Worm (Caenorhabditis elegans) whole organism, L2 larva: ENCODE results near the gene pes-8.

Experiments
- C34F6.9 ChIP-seq: fragments of 150-350 bp; optimal IDR thresholded peaks from 2 replicates; lab custom pipeline; 2014; ENCODE audit warnings: missing biosample characterization, missing genetic modification characterization
- F13H6.1 ChIP-seq: sonication (generic microtip); optimal IDR thresholded peaks from 2 replicates; lab custom pipeline; 2016; ENCODE audit warnings: missing genetic modification characterization, missing compliant biosample characterization
- R02D3.7 ChIP-seq: fragments of 150-350 bp; optimal IDR thresholded peaks from 2 replicates; lab custom pipeline; 2014; ENCODE audit warnings: missing biosample characterization, missing genetic modification characterization
- Y55F3AM.14 ChIP-seq: fragments of 200-800 bp; sonication (Bioruptor generic); optimal IDR thresholded peaks from 2 replicates; lab custom pipeline; 2018; ENCODE audit warnings: mild to moderate bottlenecking, missing genetic modification characterization, missing compliant biosample characterization
- ZK546.5 ChIP-seq: sonication (generic microtip); optimal IDR thresholded peaks from 2 replicates; lab custom pipeline; 2017; ENCODE audit warnings: missing biosample characterization, missing genetic modification characterization
- alr-1 ChIP-seq: fragments of 150-350 bp; optimal IDR thresholded peaks from 2 replicates; lab custom pipeline; 2014; ENCODE audit warnings: missing biosample characterization, missing genetic modification characterization
- aly-2 ChIP-seq: fragments of 150-350 bp; optimal IDR thresholded peaks from 2 replicates; lab custom pipeline; 2014; ENCODE audit warnings: missing biosample characterization, missing genetic modification characterization
- ama-1 ChIP-seq: fragments of 150-350 bp; optimal IDR thresholded peaks from 2 replicates; lab custom pipeline; 2018; ENCODE audit warnings: inconsistent platforms
- blmp-1 ChIP-seq: sonication (generic microtip); optimal IDR thresholded peaks from 2 replicates; lab custom pipeline; 2017; ENCODE audit warnings: missing genetic modification characterization, mild to moderate bottlenecking, missing compliant biosample characterization, antibody characterized with exemption, moderate library complexity; ENCODE audit not compliant: insufficient read depth
- ceh-16 ChIP-seq: fragments of 150-350 bp; optimal IDR thresholded peaks from 2 replicates; lab custom pipeline; 2014; ENCODE audit warnings: missing biosample characterization, missing genetic modification characterization
- ceh-82 ChIP-seq: fragments of 150-350 bp; optimal IDR thresholded peaks from 2 replicates; lab custom pipeline; 2014; ENCODE audit warnings: missing biosample characterization, missing genetic modification characterization
- crh-2 ChIP-seq: sonication (generic microtip); optimal IDR thresholded peaks from 2 replicates; lab custom pipeline; 2017; ENCODE audit warnings: missing biosample characterization, missing genetic modification characterization
- dmd-4 ChIP-seq: sonication (generic microtip); optimal IDR thresholded peaks from 2 replicates; lab custom pipeline; 2017; ENCODE audit warnings: missing biosample characterization, missing genetic modification characterization
- egl-27 ChIP-seq: sonication (generic microtip); optimal IDR thresholded peaks from 3 replicates; lab custom pipeline; 2017; ENCODE audit warnings: missing biosample characterization, missing genetic modification reagents, missing genetic modification characterization
- elt-1 ChIP-seq: fragments of 150-350 bp; optimal IDR thresholded peaks from 2 replicates; lab custom pipeline; 2014; ENCODE audit warnings: missing biosample characterization, missing genetic modification characterization
- elt-3 ChIP-seq: sonication (generic microtip); optimal IDR thresholded peaks from 2 replicates; lab custom pipeline; 2017; ENCODE audit warnings: missing biosample characterization, missing genetic modification characterization
- fos-1 ChIP-seq: fragments of 150-350 bp; optimal IDR thresholded peaks from 2 replicates; lab custom pipeline; 2014; ENCODE audit warnings: missing biosample characterization, missing genetic modification characterization
- gmeb-1 ChIP-seq: fragments of 150-350 bp; optimal IDR thresholded peaks from 2 replicates; lab custom pipeline; 2014; ENCODE audit warnings: missing biosample characterization, missing genetic modification characterization
- lin-11 ChIP-seq: fragments of 150-350 bp; sonication (generic microtip); optimal IDR thresholded peaks from 2 replicates; lab custom pipeline; 2014; ENCODE audit warnings: missing biosample characterization, missing genetic modification characterization, inconsistent platforms, mixed read lengths
- lin-13 ChIP-seq: fragments of 150-350 bp; optimal IDR thresholded peaks from 2 replicates; lab custom pipeline; 2014; ENCODE audit warnings: missing biosample characterization, missing genetic modification reagents, missing genetic modification characterization
- lin-39 ChIP-seq: fragments of 150-350 bp; optimal IDR thresholded peaks from 2 replicates; lab custom pipeline; 2014; ENCODE audit warnings: missing biosample characterization, missing genetic modification reagents, missing genetic modification characterization
- lsy-2 ChIP-seq, 2 experiments: fragments of 150-350 bp in 1 of 2; sonication (generic microtip) in 1 of 2; optimal IDR thresholded peaks; 2 replicates each; lab custom pipeline; 2014 to 2017; ENCODE audit warnings: missing biosample characterization in 2 of 2, missing genetic modification characterization in 2 of 2
- mab-5 ChIP-seq: fragments of 150-350 bp; optimal IDR thresholded peaks from 2 replicates; lab custom pipeline; 2014; ENCODE audit warnings: missing biosample characterization, missing genetic modification characterization
- mbf-1 ChIP-seq: sonication (generic microtip); optimal IDR thresholded peaks from 2 replicates; lab custom pipeline; 2017; ENCODE audit warnings: missing biosample characterization, missing genetic modification characterization
- mdl-1 ChIP-seq, 2 experiments: fragments of 150-350 bp in 1 of 2; sonication (generic microtip) in 1 of 2; optimal IDR thresholded peaks; 2 replicates each; lab custom pipeline; 2017; ENCODE audit warnings: missing biosample characterization in 2 of 2, missing genetic modification characterization in 2 of 2
- nhr-10 ChIP-seq: sonication (generic microtip); optimal IDR thresholded peaks from 2 replicates; lab custom pipeline; 2017; ENCODE audit warnings: missing biosample characterization, missing genetic modification characterization
- nhr-11 ChIP-seq: fragments of 150-350 bp; optimal IDR thresholded peaks from 2 replicates; lab custom pipeline; 2014; ENCODE audit warnings: missing biosample characterization, missing genetic modification characterization
- nhr-12 ChIP-seq: fragments of 150-350 bp; optimal IDR thresholded peaks from 2 replicates; lab custom pipeline; 2014; ENCODE audit warnings: missing biosample characterization, missing genetic modification characterization
- nhr-129 ChIP-seq: fragments of 150-350 bp; optimal IDR thresholded peaks from 2 replicates; lab custom pipeline; 2014; ENCODE audit warnings: missing biosample characterization, missing genetic modification characterization
- nhr-21 ChIP-seq: fragments of 150-350 bp; optimal IDR thresholded peaks from 2 replicates; lab custom pipeline; 2014; ENCODE audit warnings: missing biosample characterization, missing genetic modification characterization
- nhr-23 ChIP-seq: fragments of 150-350 bp; optimal IDR thresholded peaks from 2 replicates; lab custom pipeline; 2014; ENCODE audit warnings: missing biosample characterization, missing genetic modification reagents, missing genetic modification characterization
- nhr-237 ChIP-seq: fragments of 150-350 bp; optimal IDR thresholded peaks from 2 replicates; lab custom pipeline; 2014; ENCODE audit warnings: missing biosample characterization, missing genetic modification characterization
- nhr-25 ChIP-seq: fragments of 150-350 bp; sonication (generic microtip); optimal IDR thresholded peaks from 3 replicates; lab custom pipeline; 2014; ENCODE audit warnings: missing biosample characterization, missing genetic modification characterization
- nhr-6 ChIP-seq: fragments of 150-350 bp; optimal IDR thresholded peaks from 2 replicates; lab custom pipeline; 2014; ENCODE audit warnings: missing biosample characterization, missing genetic modification characterization
- nhr-77 ChIP-seq: fragments of 150-350 bp; optimal IDR thresholded peaks from 2 replicates; lab custom pipeline; 2014; ENCODE audit warnings: missing biosample characterization, missing genetic modification characterization
- peb-1 ChIP-seq: fragments of 150-350 bp; optimal IDR thresholded peaks from 2 replicates; lab custom pipeline; 2014; ENCODE audit warnings: missing biosample characterization, missing genetic modification characterization
- sem-4 ChIP-seq: fragments of 150-350 bp; optimal IDR thresholded peaks from 2 replicates; lab custom pipeline; 2014; ENCODE audit warnings: missing biosample characterization, missing genetic modification reagents, missing genetic modification characterization
- skn-1 ChIP-seq: sonication (generic microtip); optimal IDR thresholded peaks from 2 replicates; lab custom pipeline; 2017; ENCODE audit warnings: missing biosample characterization, missing genetic modification characterization
- sma-3 ChIP-seq: sonication (generic microtip); optimal IDR thresholded peaks from 2 replicates; lab custom pipeline; 2016; ENCODE audit warnings: missing genetic modification reagents, missing genetic modification characterization, missing compliant biosample characterization
- sma-9 ChIP-seq, 2 experiments: fragments of 150-350 bp in 1 of 2; sonication (generic microtip) in 1 of 2; optimal IDR thresholded peaks; 2 replicates each; lab custom pipeline; 2014 to 2016; ENCODE audit warnings: missing genetic modification characterization in 2 of 2, mild to moderate bottlenecking in 1 of 2, missing biosample characterization in 1 of 2, missing compliant biosample characterization in 1 of 2, missing genetic modification reagents in 1 of 2, moderate library complexity in 1 of 2
- snpc-4 ChIP-seq: fragments of 150-350 bp; optimal IDR thresholded peaks from 2 replicates; lab custom pipeline; 2014; ENCODE audit warnings: missing biosample characterization, missing genetic modification characterization
- unc-39 ChIP-seq: fragments of 150-350 bp; optimal IDR thresholded peaks from 2 replicates; lab custom pipeline; 2014; ENCODE audit warnings: missing biosample characterization, missing genetic modification characterization
- unc-55 ChIP-seq: fragments of 150-350 bp; sonication (generic microtip); optimal IDR thresholded peaks from 3 replicates; lab custom pipeline; 2014; ENCODE audit warnings: missing biosample characterization, missing genetic modification reagents, missing genetic modification characterization
- unc-62 ChIP-seq: fragments of 150-350 bp; optimal IDR thresholded peaks from 2 replicates; lab custom pipeline; 2014; ENCODE audit warnings: missing biosample characterization, missing genetic modification reagents, missing genetic modification characterization
- zag-1 ChIP-seq: fragments of 150-350 bp; optimal IDR thresholded peaks from 2 replicates; lab custom pipeline; 2014; ENCODE audit warnings: missing biosample characterization, missing genetic modification characterization
- ztf-1 ChIP-seq: fragments of 200-800 bp; sonication (Bioruptor generic); conservative IDR thresholded peaks from 2 replicates; pipeline ENCODE4 v1.3.6; 2022; ENCODE audit warnings: missing genetic modification characterization, missing compliant biosample characterization
- ztf-11 ChIP-seq: sonication (generic microtip); optimal IDR thresholded peaks from 2 replicates; lab custom pipeline; 2017; ENCODE audit warnings: missing biosample characterization, missing genetic modification characterization
- ztf-4 ChIP-seq: fragments of 150-350 bp; optimal IDR thresholded peaks from 2 replicates; lab custom pipeline; 2014; ENCODE audit warnings: missing biosample characterization, missing genetic modification characterization

The pes-8 gene

DNA sequence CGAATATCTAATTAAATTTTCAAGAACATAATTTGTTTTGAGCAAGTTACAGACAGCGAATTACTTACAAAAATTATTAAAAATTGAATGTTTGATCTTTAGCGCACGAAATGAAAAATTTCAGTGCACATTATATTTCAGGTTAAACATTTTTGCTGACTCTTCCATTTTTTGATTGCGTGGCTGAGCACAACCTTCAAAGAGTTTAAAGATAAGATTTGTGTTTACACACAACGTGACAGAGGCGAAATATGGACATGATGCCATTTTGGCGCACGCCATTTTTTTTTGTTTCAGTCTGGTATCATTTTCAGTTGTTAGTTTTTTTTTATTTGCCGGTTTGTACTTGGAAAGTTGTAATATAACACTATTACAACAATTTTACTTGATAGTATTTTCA lies 38.9 kb upstream of the pes-8 start:
- TF ChIP-seq skn-1 (no peak), crh-2 (peak; percentile 64), mab-5 (tag; lab: Kevin White, UChicago) (no peak), fos-1 (tag; lab: Kevin White, UChicago) (peak; percentile 91), elt-1 (no peak), alr-1 (no peak), sma-9 (GFP tag; optimal IDR thresholded peaks at IDR 0.05; lab: Kevin White, UChicago) (peak; percentile 38), sma-9 (tag; optimal IDR thresholded peaks at IDR 0.05; lab: Kevin White, UChicago) (no peak), aly-2 (tag; lab: Kevin White, UChicago) (no peak)

DNA sequence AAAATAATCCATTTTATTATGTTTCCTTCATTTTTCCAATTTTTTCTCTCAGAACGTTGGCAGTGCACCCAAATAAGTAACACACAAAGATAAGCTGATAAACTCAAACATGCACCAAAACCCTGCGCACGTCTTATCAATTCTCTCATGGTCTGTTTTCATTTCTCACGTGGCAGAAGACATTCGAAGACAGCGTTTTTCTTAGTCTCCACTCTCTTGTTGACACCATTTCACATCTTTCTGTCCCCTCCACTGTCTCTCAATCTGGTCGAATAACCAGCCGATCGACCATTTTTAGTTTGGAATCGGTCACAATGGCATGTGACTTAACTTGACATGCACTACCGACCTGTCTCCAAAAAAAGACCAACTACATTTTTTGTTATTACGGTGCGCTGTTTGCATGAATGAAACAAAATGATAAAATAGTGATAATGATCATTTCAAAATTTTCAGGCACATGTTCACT lies 37.7 kb upstream of the pes-8 start, which contains the start of gene C35B8.3:
Gene C35B8.3 (plus strand): TSS at position 51 of the 469 bp plus-strand sequence.
- TF ChIP-seq lsy-2 (tag; optimal IDR thresholded peaks at IDR 0.05; lab: Kevin White, UChicago) (no peak), nhr-129 (tag; lab: Kevin White, UChicago) (peak; percentile 84), ztf-4 (tag; lab: Kevin White, UChicago) (no peak), nhr-21 (tag; lab: Kevin White, UChicago) (peak; percentile 67), zag-1 (tag; lab: Kevin White, UChicago) (no peak), lin-11 (tag; lab: Kevin White, UChicago) (no peak), mab-5 (tag; lab: Kevin White, UChicago) (no peak), alr-1 (no peak), nhr-77 (tag; lab: Kevin White, UChicago) (no peak), mdl-1 (tag; optimal IDR thresholded peaks at IDR 0.05; lab: Kevin White, UChicago) (peak in 1 of 2 experiments; percentile 61), ztf-1 (GFP tag; lab: Robert Waterston, UW) (no peak), nhr-237 (tag; lab: Kevin White, UChicago) (no peak), Y55F3AM.14 (peak; percentile 65), R02D3.7 (tag; lab: Kevin White, UChicago) (no peak), unc-39 (tag; lab: Kevin White, UChicago) (no peak), lin-39 (tag; lab: Kevin White, UChicago) (no peak), elt-3 (tag; lab: Kevin White, UChicago) (no peak), lin-13 (no peak), ceh-16 (tag; lab: Kevin White, UChicago) (no peak), crh-2 (peak; percentile 69), nhr-6 (peak; percentile 47), sma-9 (GFP tag; optimal IDR thresholded peaks at IDR 0.05; lab: Kevin White, UChicago) (peak; percentile 78), sma-9 (tag; optimal IDR thresholded peaks at IDR 0.05; lab: Kevin White, UChicago) (no peak), ZK546.5 (no peak), mbf-1 (tag; lab: Kevin White, UChicago) (no peak), unc-62 (no peak), aly-2 (tag; lab: Kevin White, UChicago) (no peak), sma-3 (peak; percentile 46), F13H6.1 (tag; lab: Kevin White, UChicago) (peak; percentile 7), fos-1 (tag; lab: Kevin White, UChicago) (peak; percentile 61), nhr-25 (tag; lab: Kevin White, UChicago) (peak; percentile 74), nhr-11 (tag; lab: Kevin White, UChicago) (no peak), C34F6.9 (tag; lab: Kevin White, UChicago) (no peak), peb-1 (tag; lab: Kevin White, UChicago) (no peak), unc-55 (no peak), blmp-1 (tag; lab: Kevin White, UChicago) (peak; percentile 51), ama-1 (lab: Kevin White, UChicago) (no peak), nhr-23 (no peak), skn-1 (no peak), elt-1 (no peak), ceh-82 (no peak), ztf-11 (tag; lab: Kevin White, UChicago) (no peak), egl-27 (tag; lab: Kevin White, UChicago) (no peak), gmeb-1 (tag; lab: Kevin White, UChicago) (peak; percentile 56), sem-4 (no peak), nhr-10 (tag; lab: Kevin White, UChicago) (no peak), snpc-4 (tag; lab: Kevin White, UChicago) (no peak), dmd-4 (tag; lab: Kevin White, UChicago) (no peak), nhr-12 (tag; lab: Kevin White, UChicago) (no peak)
